Fruit fly (Drosophila melanogaster) whole organism, embryonic: ENCODE measurements around the gene CG9166.
A peak's percentile ranks its signal among the peaks of the same experiment; 100 is the strongest.

Experiments
- CG1024 ChIP-seq: fragments of 200-800 bp; sonication (Bioruptor generic); IDR thresholded peaks from 2 replicates; pipeline ENCODE4 v1.3.6; 2022; ENCODE audit warnings: missing biosample characterization, missing genetic modification characterization
- CG10543 ChIP-seq: fragments of 200-800 bp; sonication (Bioruptor generic); optimal IDR thresholded peaks from 3 replicates; lab custom pipeline; 2017; ENCODE audit warnings: missing biosample characterization, mild to moderate bottlenecking, missing genetic modification characterization, moderate library complexity
- CG10959 ChIP-seq: fragments of 200-800 bp; sonication (Bioruptor generic); IDR thresholded peaks from 2 replicates; pipeline ENCODE4 v1.3.6; 2022; ENCODE audit warnings: missing biosample characterization, missing genetic modification characterization
- CG14860 ChIP-seq: fragments of 200-800 bp; sonication (Bioruptor generic); IDR thresholded peaks from 3 replicates; pipeline ENCODE4 v1.3.6; 2022; ENCODE audit warnings: missing biosample characterization, missing genetic modification characterization; ENCODE audit not compliant: partially characterized antibody
- CG15073 ChIP-seq: fragments of 200-800 bp; sonication (Bioruptor generic); optimal IDR thresholded peaks from 2 replicates; lab custom pipeline; 2016; ENCODE audit warnings: missing biosample characterization, missing genetic modification characterization
- CG15514 ChIP-seq: fragments of 200-800 bp; sonication (Bioruptor generic); optimal IDR thresholded peaks from 3 replicates; lab custom pipeline; 2017; ENCODE audit warnings: missing biosample characterization, missing genetic modification characterization, mild to moderate bottlenecking, moderate library complexity, missing genetic modification reagents
- CG1603 ChIP-seq: fragments of 200-800 bp; sonication (Bioruptor generic); optimal IDR thresholded peaks from 2 replicates; lab custom pipeline; 2019; ENCODE audit warnings: missing biosample characterization, mild to moderate bottlenecking, missing genetic modification characterization, moderate library complexity
- CG17568 ChIP-seq: fragments of 200-800 bp; sonication (Bioruptor generic); optimal IDR thresholded peaks from 2 replicates; lab custom pipeline; 2018; ENCODE audit warnings: missing biosample characterization, mild to moderate bottlenecking, missing genetic modification characterization, moderate library complexity
- CG2199 ChIP-seq: fragments of 200-800 bp; sonication (Bioruptor generic); IDR thresholded peaks from 3 replicates; pipeline ENCODE4 v1.3.6; 2022; ENCODE audit warnings: missing biosample characterization, missing genetic modification characterization
- CG31224 ChIP-seq: fragments of 200-800 bp; sonication (Bioruptor generic); IDR thresholded peaks from 2 replicates; pipeline ENCODE4 v1.3.6; 2022; ENCODE audit warnings: missing biosample characterization, missing genetic modification characterization
- CG32772 ChIP-seq: fragments of 200-800 bp; sonication (Bioruptor generic); IDR thresholded peaks from 2 replicates; pipeline ENCODE4 v1.3.6; 2022; ENCODE audit warnings: missing biosample characterization, missing genetic modification characterization
- CG33213 ChIP-seq: fragments of 200-800 bp; sonication (Bioruptor generic); optimal IDR thresholded peaks from 3 replicates; lab custom pipeline; 2016; ENCODE audit warnings: missing biosample characterization, missing genetic modification characterization
- CG33557 ChIP-seq: fragments of 200-800 bp; sonication (Bioruptor generic); optimal IDR thresholded peaks from 2 replicates; lab custom pipeline; 2019; ENCODE audit warnings: missing biosample characterization, mild to moderate bottlenecking, missing genetic modification characterization, moderate library complexity
- CG34224 ChIP-seq: fragments of 200-800 bp; sonication (Bioruptor generic); IDR thresholded peaks from 3 replicates; pipeline ENCODE4 v1.3.6; 2022; ENCODE audit warnings: missing biosample characterization, missing genetic modification characterization; ENCODE audit not compliant: partially characterized antibody
- CG4707 ChIP-seq: fragments of 200-800 bp; sonication (Bioruptor generic); optimal IDR thresholded peaks from 2 replicates; lab custom pipeline; 2018; ENCODE audit warnings: missing biosample characterization, mild to moderate bottlenecking, missing genetic modification characterization, moderate library complexity
- CG6654 ChIP-seq: fragments of 200-800 bp; sonication (Bioruptor generic); optimal IDR thresholded peaks from 2 replicates; lab custom pipeline; 2017; ENCODE audit warnings: missing biosample characterization, mild to moderate bottlenecking, missing genetic modification characterization
- CG7271 ChIP-seq: fragments of 200-800 bp; sonication (Bioruptor generic); optimal IDR thresholded peaks from 2 replicates; lab custom pipeline; 2018; ENCODE audit warnings: missing biosample characterization, mild to moderate bottlenecking, missing genetic modification characterization, moderate library complexity
- CG7357 ChIP-seq: fragments of 200-800 bp; sonication (Bioruptor generic); IDR thresholded peaks from 3 replicates; pipeline ENCODE4 v1.3.6; 2022; ENCODE audit warnings: missing biosample characterization, missing genetic modification characterization
- CG8765 ChIP-seq: fragments of 200-800 bp; sonication (Bioruptor generic); IDR thresholded peaks from 2 replicates; pipeline ENCODE4 v1.3.6; 2022; ENCODE audit warnings: missing biosample characterization, missing genetic modification characterization
- HLHmδ ChIP-seq: fragments of 200-800 bp; sonication (Bioruptor generic); optimal IDR thresholded peaks from 2 replicates; lab custom pipeline; 2018; ENCODE audit warnings: missing biosample characterization, mild to moderate bottlenecking, missing genetic modification characterization, moderate library complexity
- HmgZ ChIP-seq: fragments of 200-800 bp; sonication (Bioruptor generic); optimal IDR thresholded peaks from 2 replicates; lab custom pipeline; 2018; ENCODE audit warnings: missing biosample characterization, mild to moderate bottlenecking, missing genetic modification characterization
- Hmr ChIP-seq: fragments of 200-800 bp; sonication (Bioruptor generic); optimal IDR thresholded peaks from 3 replicates; lab custom pipeline; 2017; ENCODE audit warnings: mild to moderate bottlenecking, missing biosample characterization, missing genetic modification reagents, missing genetic modification characterization
- Nf-YB ChIP-seq: fragments of 200-800 bp; sonication (Bioruptor generic); optimal IDR thresholded peaks from 3 replicates; lab custom pipeline; 2019; ENCODE audit warnings: missing biosample characterization, mild to moderate bottlenecking, missing genetic modification characterization, moderate library complexity
- NfI ChIP-seq: fragments of 200-800 bp; sonication (Bioruptor generic); optimal IDR thresholded peaks from 3 replicates; lab custom pipeline; 2018; ENCODE audit warnings: missing biosample characterization, mild to moderate bottlenecking, missing genetic modification characterization, moderate library complexity
- Taf1 ChIP-seq: fragments of 200-800 bp; sonication (Bioruptor generic); IDR thresholded peaks from 2 replicates; pipeline ENCODE4 v1.3.6; 2022; ENCODE audit warnings: missing biosample characterization, missing genetic modification characterization
- aop ChIP-seq: fragments of 200-800 bp; sonication (Bioruptor generic); IDR thresholded peaks from 2 replicates; pipeline ENCODE4 v1.3.6; 2022; ENCODE audit warnings: missing biosample characterization, missing genetic modification characterization
- ash1 ChIP-seq: fragments of 200-800 bp; sonication (Bioruptor generic); optimal IDR thresholded peaks from 2 replicates; lab custom pipeline; 2018; ENCODE audit warnings: missing biosample characterization, mild to moderate bottlenecking, missing genetic modification characterization
- bab2 ChIP-seq: fragments of 200-800 bp; sonication (Bioruptor generic); optimal IDR thresholded peaks from 2 replicates; lab custom pipeline; 2016; ENCODE audit warnings: missing biosample characterization, missing genetic modification characterization
- cad ChIP-seq: fragments of >200 bp; optimal IDR thresholded peaks from 2 replicates; lab custom pipeline; 2017; ENCODE audit warnings: missing biosample characterization, missing genetic modification characterization
- cato ChIP-seq: fragments of 200-800 bp; sonication (Bioruptor generic); optimal IDR thresholded peaks from 2 replicates; lab custom pipeline; 2016; ENCODE audit warnings: missing biosample characterization, missing genetic modification characterization, borderline replicate concordance
- chinmo ChIP-seq: fragments of 200-800 bp; sonication (Bioruptor generic); IDR thresholded peaks from 4 replicates; pipeline ENCODE4 v1.3.6; 2022; ENCODE audit warnings: missing biosample characterization, missing genetic modification characterization; ENCODE audit not compliant: partially characterized antibody
- chn ChIP-seq: fragments of 200-800 bp; sonication (Bioruptor generic); optimal IDR thresholded peaks from 2 replicates; lab custom pipeline; 2016; ENCODE audit warnings: missing biosample characterization, missing genetic modification characterization
- corto ChIP-seq: fragments of 200-800 bp; sonication (Bioruptor generic); optimal IDR thresholded peaks from 2 replicates; lab custom pipeline; 2016; ENCODE audit warnings: missing biosample characterization, mild to moderate bottlenecking, missing genetic modification characterization, moderate library complexity
- dimm ChIP-seq: fragments of 200-800 bp; sonication (Bioruptor generic); IDR thresholded peaks from 2 replicates; pipeline ENCODE4 v1.3.6; 2022; ENCODE audit warnings: missing biosample characterization, missing genetic modification characterization
- disco-r ChIP-seq: fragments of 200-800 bp; sonication (Bioruptor generic); optimal IDR thresholded peaks from 2 replicates; lab custom pipeline; 2016; ENCODE audit warnings: missing biosample characterization, missing genetic modification characterization
- esg ChIP-seq: fragments of 200-800 bp; sonication (Bioruptor generic); conservative IDR thresholded peaks from 2 replicates; pipeline ENCODE4 v1.3.6; 2022; ENCODE audit warnings: missing biosample characterization, missing genetic modification characterization
- fu2 ChIP-seq: fragments of 200-800 bp; sonication (Bioruptor generic); optimal IDR thresholded peaks from 2 replicates; lab custom pipeline; 2016; ENCODE audit warnings: missing biosample characterization, missing genetic modification characterization
- gt ChIP-seq: fragments of 200-800 bp; sonication (Bioruptor generic); IDR thresholded peaks from 2 replicates; pipeline ENCODE4 v1.3.6; 2022; ENCODE audit warnings: missing biosample characterization, missing genetic modification characterization
- her ChIP-seq: fragments of 200-800 bp; sonication (Bioruptor generic); optimal IDR thresholded peaks from 2 replicates; lab custom pipeline; 2016; ENCODE audit warnings: missing biosample characterization, missing genetic modification characterization
- hkb ChIP-seq, 2 experiments: fragments of 200-800 bp in 1 of 2; fragments of >200 bp in 1 of 2; sonication (Bioruptor generic) in 1 of 2; IDR thresholded peaks in 1 of 2; optimal IDR thresholded peaks in 1 of 2; 2 replicates each; pipeline versions ENCODE4 v1.3.6 to Lab custom; 2017 to 2022; ENCODE audit warnings: missing biosample characterization in 1 of 2, missing genetic modification characterization in 1 of 2
- ind ChIP-seq: fragments of 200-800 bp; sonication (Bioruptor generic); optimal IDR thresholded peaks from 3 replicates; lab custom pipeline; 2016; ENCODE audit warnings: missing biosample characterization, missing genetic modification characterization
- knrl ChIP-seq: fragments of 200-800 bp; sonication (Bioruptor generic); IDR thresholded peaks from 3 replicates; pipeline ENCODE4 v1.3.6; 2022; ENCODE audit warnings: missing biosample characterization, missing genetic modification characterization; ENCODE audit not compliant: partially characterized antibody
- lmd ChIP-seq: fragments of 200-800 bp; sonication (Bioruptor generic); IDR thresholded peaks from 2 replicates; pipeline ENCODE4 v1.3.6; 2022; ENCODE audit warnings: missing biosample characterization, missing genetic modification characterization
- sens-2 ChIP-seq: fragments of 200-800 bp; sonication (Bioruptor generic); IDR thresholded peaks from 2 replicates; pipeline ENCODE4 v1.3.6; 2022; ENCODE audit warnings: missing biosample characterization, missing genetic modification characterization
- sima ChIP-seq: fragments of 200-800 bp; sonication (Bioruptor generic); optimal IDR thresholded peaks from 2 replicates; lab custom pipeline; 2016; ENCODE audit warnings: missing biosample characterization, missing genetic modification characterization
- tin ChIP-seq: fragments of 200-800 bp; sonication (Bioruptor generic); optimal IDR thresholded peaks from 3 replicates; lab custom pipeline; 2016; ENCODE audit warnings: missing biosample characterization, missing genetic modification characterization
- tll ChIP-seq, 2 experiments: fragments of 200-800 bp in 1 of 2; fragments of >200 bp in 1 of 2; sonication (Bioruptor generic) in 1 of 2; optimal IDR thresholded peaks; 2 replicates each; lab custom pipeline; 2017 to 2019; ENCODE audit warnings: missing biosample characterization in 2 of 2, missing genetic modification characterization in 2 of 2, mild to moderate bottlenecking in 1 of 2, moderate library complexity in 1 of 2
- vnd ChIP-seq: fragments of 200-800 bp; sonication (Bioruptor generic); IDR thresholded peaks from 3 replicates; pipeline ENCODE4 v1.3.6; 2022; ENCODE audit warnings: missing biosample characterization, missing genetic modification characterization; ENCODE audit not compliant: partially characterized antibody
- wor ChIP-seq: fragments of 200-800 bp; sonication (Bioruptor generic); IDR thresholded peaks from 2 replicates; pipeline ENCODE4 v1.3.6; 2022; ENCODE audit warnings: missing biosample characterization, missing genetic modification characterization

The CG9166 gene

DNA sequence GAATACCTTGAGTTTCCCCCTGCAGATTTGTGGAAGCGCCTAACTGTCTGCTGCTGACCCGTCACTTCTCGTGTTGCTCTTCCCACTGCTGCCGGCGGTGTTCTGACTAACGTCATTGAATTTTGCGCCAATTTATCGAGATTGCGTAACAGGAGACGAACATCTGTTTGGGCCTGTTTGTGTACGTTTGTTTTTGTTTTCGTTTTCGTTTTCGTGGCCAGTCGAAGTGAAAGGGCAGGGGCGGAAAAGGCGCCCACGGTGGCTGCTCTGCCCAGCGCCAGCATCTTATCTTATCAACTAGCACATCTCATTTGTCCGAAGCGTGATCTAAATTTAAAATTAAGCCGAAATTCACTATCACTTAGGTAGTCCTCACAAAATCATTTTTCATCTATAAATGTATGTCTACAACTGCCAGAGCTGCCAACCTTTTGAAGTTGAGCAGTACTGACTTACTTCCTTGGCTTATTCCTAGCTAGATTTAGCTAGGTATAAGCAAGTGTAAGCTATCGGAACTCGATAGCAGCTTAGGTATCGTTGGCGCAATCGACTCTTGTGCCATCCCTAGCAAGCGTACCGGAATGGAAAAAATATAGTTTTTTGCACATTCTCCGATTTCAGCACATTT, 43.8 kb upstream of the CG9166 start, which contains the start of the genes Ctr9 and Nt5a (continued):
- TF ChIP-seq cato (GFP tag; lab: Kevin White, UChicago) (no peak), lmd (no peak; the same call in 1 of the 2 replicates), Nf-YB (GFP tag; lab: Kevin White, UChicago) (peak; percentile 8), disco-r (GFP tag; lab: Kevin White, UChicago) (no peak), CG33557 (GFP tag; lab: Kevin White, UChicago) (peak; percentile 19), corto (GFP tag; lab: Kevin White, UChicago) (no peak), sens-2 (GFP tag; lab: Robert Waterston, UW) (no peak), CG14860 (GFP tag; lab: Robert Waterston, UW) (peak; percentile 68), knrl (GFP tag; lab: Robert Waterston, UW) (peak; percentile 75), wor (GFP tag; lab: Robert Waterston, UW) (no peak), NfI (peak; percentile 66), CG10959 (GFP tag; lab: Robert Waterston, UW) (no peak), gt (GFP tag; lab: Robert Waterston, UW) (no peak), Taf1 (no peak), vnd (no peak), CG34224 (GFP tag; lab: Robert Waterston, UW) (peak; percentile 81), CG4707 (GFP tag; lab: Kevin White, UChicago) (no peak), aop (no peak), HmgZ (tag; lab: Kevin White, UChicago) (peak; percentile 88), CG8765 (no peak), sima (GFP tag; lab: Kevin White, UChicago) (no peak), hkb (optimal IDR thresholded peaks at IDR 0.05; lab: Kevin White, UChicago) (peak; percentile 24), hkb (GFP tag; IDR thresholded peaks at IDR 0.05; lab: Robert Waterston, UW) (peak; percentile 36; the same call in 1 of the 2 replicates), CG15073 (GFP tag; lab: Kevin White, UChicago) (no peak), chinmo (0 out of 4 replicates have a peak, but pooled peaks have one; percentile 57), tin (GFP tag; lab: Kevin White, UChicago) (peak; percentile 54), Hmr (GFP tag; lab: Kevin White, UChicago) (no peak), cad (GFP tag; lab: Kevin White, UChicago) (no peak), esg (GFP tag; lab: Robert Waterston, UW) (no peak), tll (GFP tag; optimal IDR thresholded peaks at IDR 0.05; lab: Kevin White, UChicago) (peak in 1 of 2 experiments; percentile 34), CG33213 (GFP tag; lab: Kevin White, UChicago) (peak; percentile 43), CG31224 (GFP tag; lab: Robert Waterston, UW) (peak; percentile 62; the same call in 1 of the 2 replicates), ash1 (GFP tag; lab: Kevin White, UChicago) (peak; percentile 5), bab2 (GFP tag; lab: Kevin White, UChicago) (peak; percentile 59), CG2199 (no peak), CG1603 (tag; lab: Kevin White, UChicago) (peak; percentile 85), fu2 (GFP tag; lab: Kevin White, UChicago) (peak; percentile 60), CG1024 (GFP tag; lab: Robert Waterston, UW) (no peak), CG32772 (GFP tag; lab: Robert Waterston, UW) (no peak), CG7357 (GFP tag; lab: Robert Waterston, UW) (peak; percentile 7; the same call in 1 of the 3 replicates), dimm (GFP tag; lab: Robert Waterston, UW) (no peak), CG6654 (GFP tag; lab: Kevin White, UChicago) (no peak), CG17568 (no peak), ind (GFP tag; lab: Kevin White, UChicago) (peak; percentile 38), CG15514 (GFP tag; lab: Kevin White, UChicago) (peak; percentile 94), chn (GFP tag; lab: Kevin White, UChicago) (peak; percentile 48), CG7271 (no peak), HLHmδ (GFP tag; lab: Kevin White, UChicago) (no peak), her (GFP tag; lab: Kevin White, UChicago) (peak; percentile 74), CG10543 (GFP tag; lab: Kevin White, UChicago) (peak; percentile 76)
